Worm (Caenorhabditis elegans) whole organism, L3 larva: ENCODE data around the gene wht-5.

Experiments used
- R02D3.7 ChIP-seq: fragments of 150-350 bp; optimal IDR thresholded peaks from 2 replicates; lab custom pipeline; 2014; ENCODE audit warnings: missing biosample characterization, missing genetic modification characterization
- ZK546.5 ChIP-seq: sonication (generic microtip); optimal IDR thresholded peaks from 2 replicates; lab custom pipeline; 2017; ENCODE audit warnings: missing biosample characterization, missing genetic modification characterization
- aly-2 ChIP-seq: fragments of 150-350 bp; optimal IDR thresholded peaks from 2 replicates; lab custom pipeline; 2014; ENCODE audit warnings: missing biosample characterization, missing genetic modification characterization
- ceh-16 ChIP-seq: sonication (generic microtip); optimal IDR thresholded peaks from 2 replicates; lab custom pipeline; 2017; ENCODE audit warnings: missing biosample characterization, missing genetic modification characterization
- fos-1 ChIP-seq: fragments of 150-350 bp; optimal IDR thresholded peaks from 2 replicates; lab custom pipeline; 2014; ENCODE audit warnings: missing biosample characterization, missing genetic modification characterization
- pqm-1 ChIP-seq: fragments of 150-350 bp; optimal IDR thresholded peaks from 2 replicates; lab custom pipeline; 2017; ENCODE audit warnings: missing biosample characterization, missing genetic modification characterization, inconsistent platforms
- zag-1 ChIP-seq: fragments of 150-350 bp; optimal IDR thresholded peaks from 2 replicates; lab custom pipeline; 2014; ENCODE audit warnings: missing biosample characterization, missing genetic modification characterization

Gene wht-5

ce11 chrIV:12389951-12390350, 52.6 kb downstream of the wht-5 start, which contains the start of gene spe-45:
Gene spe-45 (minus strand): TSS chrIV:12390095.
- TF ChIP-seq pqm-1 (no peak), ZK546.5 (tag; lab: Kevin White, UChicago) (no peak), fos-1 (tag; lab: Kevin White, UChicago) (no peak), ceh-16 (tag; lab: Kevin White, UChicago) (no peak), aly-2 (tag; lab: Kevin White, UChicago) (no peak), R02D3.7 (tag; lab: Kevin White, UChicago) (no peak), zag-1 (tag; lab: Kevin White, UChicago) (no peak)
